Fruit fly (Drosophila melanogaster): ENCODE data around the gene fws.

Gene fws

DNA sequence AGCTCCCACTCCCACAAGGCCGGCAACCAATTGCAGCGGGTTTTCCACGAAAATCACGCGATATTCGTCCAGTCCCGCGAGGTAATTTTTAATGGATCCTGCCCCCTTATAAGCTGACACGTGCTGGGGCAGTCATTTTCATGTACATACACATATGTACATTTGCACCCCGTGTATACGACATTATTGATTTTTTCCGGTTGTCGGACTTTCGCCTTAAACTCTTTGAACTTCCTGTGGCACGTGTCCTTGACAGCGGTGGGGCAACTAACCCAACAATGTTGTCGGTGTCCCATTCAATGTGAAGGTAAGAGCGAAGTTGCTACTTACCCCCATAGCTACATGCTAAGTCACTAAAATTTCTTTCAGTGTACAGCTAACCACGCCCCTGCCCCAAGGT, 28.7 kb downstream of the fws start:
- TF ChIP-seq Mio (GFP tag; optimal IDR thresholded peaks at IDR 0.05) (no peak), N (GFP tag; optimal IDR thresholded peaks at IDR 0.05) (no peak), Rel (GFP tag; optimal IDR thresholded peaks at IDR 0.05) (no peak), Rel (tag; optimal IDR thresholded peaks at IDR 0.05) (no peak), foxo (GFP tag; optimal IDR thresholded peaks at IDR 0.05) (no peak), Myc (optimal IDR thresholded peaks at IDR 0.05) (no peak), CG9705 (GFP tag; optimal IDR thresholded peaks at IDR 0.05) (no peak), rgr (GFP tag; optimal IDR thresholded peaks at IDR 0.05) (no peak), Dif (GFP tag; optimal IDR thresholded peaks at IDR 0.05; ENCODE audit: partially characterized antibody) (no peak), dsf (GFP tag; optimal IDR thresholded peaks at IDR 0.05; ENCODE audit: borderline replicate concordance) (no peak), lola (GFP tag; optimal IDR thresholded peaks at IDR 0.05) (no peak), OdsH (GFP tag; optimal IDR thresholded peaks at IDR 0.05) (no peak)

DNA sequence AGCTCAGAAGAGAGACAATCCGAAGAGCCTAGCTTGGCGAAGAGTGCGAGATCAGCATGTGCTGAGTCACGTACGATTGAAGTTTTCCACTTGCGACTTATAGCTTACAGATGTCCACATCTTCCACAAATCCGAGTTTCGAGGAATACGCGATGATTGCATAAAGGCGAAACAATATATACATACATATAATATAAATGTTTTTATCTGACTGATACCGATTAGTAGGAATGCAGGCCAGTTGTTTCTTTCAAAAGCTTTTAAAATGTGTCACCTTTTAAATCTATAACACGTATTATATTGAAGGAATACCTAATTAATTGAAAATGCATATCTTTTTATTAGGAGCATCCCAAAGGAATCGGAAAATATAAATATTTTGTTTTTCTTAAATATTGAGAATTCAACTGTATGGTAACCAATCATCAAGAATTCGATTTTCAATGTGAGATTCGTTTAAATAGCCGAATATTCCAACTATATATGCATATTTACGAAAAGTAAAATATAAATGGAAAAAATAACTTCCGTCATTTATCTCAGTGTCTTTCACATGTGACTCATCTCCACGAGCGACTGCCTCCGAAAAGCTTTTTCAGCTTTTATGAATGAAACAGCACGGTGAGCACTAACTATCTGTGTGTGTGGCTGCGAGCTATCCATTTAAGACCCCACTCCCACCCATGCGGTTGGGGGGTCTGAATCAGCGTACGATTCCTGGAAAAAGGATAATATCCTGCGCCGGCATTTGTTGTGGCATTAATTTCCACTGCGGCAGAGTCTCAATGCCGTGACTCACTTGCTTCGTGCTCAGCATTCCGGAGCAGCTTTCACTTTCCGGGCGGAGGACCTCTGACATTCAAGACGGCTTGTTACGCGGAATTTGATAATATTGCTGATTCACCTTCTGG, 30.1 kb downstream of the fws start:
- no peak for TF ChIP-seq N (GFP tag; optimal IDR thresholded peaks at IDR 0.05)
- TF ChIP-seq brk (GFP tag; optimal IDR thresholded peaks at IDR 0.05) = peak; percentile 3
- TF ChIP-seq OdsH (GFP tag; optimal IDR thresholded peaks at IDR 0.05) = peak; percentile 78
- no peak for TF ChIP-seq Hr78 (GFP tag; optimal IDR thresholded peaks at IDR 0.05)
- peak; percentile 73 for TF ChIP-seq Hnf4 (GFP tag; optimal IDR thresholded peaks at IDR 0.05)
- TF ChIP-seq usp (GFP tag; optimal IDR thresholded peaks at IDR 0.05) = no peak
- peak; percentile 43 for TF ChIP-seq CG9705 (GFP tag; optimal IDR thresholded peaks at IDR 0.05)
- peak; percentile 65 for TF ChIP-seq psq (GFP tag; optimal IDR thresholded peaks at IDR 0.05)
- no peak for TF ChIP-seq Dfd (GFP tag; optimal IDR thresholded peaks at IDR 0.05)
- TF ChIP-seq fru (GFP tag; optimal IDR thresholded peaks at IDR 0.05) = peak; percentile 79
- TF ChIP-seq CG32264 (GFP tag; optimal IDR thresholded peaks at IDR 0.05) = peak; percentile 27
- TF ChIP-seq Hr83 (GFP tag; optimal IDR thresholded peaks at IDR 0.05; ENCODE audit: poor library complexity, severe bottlenecking) = no peak
- TF ChIP-seq Myc (optimal IDR thresholded peaks at IDR 0.05) = no peak
- TF ChIP-seq GATAd (GFP tag; optimal IDR thresholded peaks at IDR 0.05) = no peak
- peak; percentile 86 for TF ChIP-seq rgr (GFP tag; optimal IDR thresholded peaks at IDR 0.05)
- TF ChIP-seq h (GFP tag; optimal IDR thresholded peaks at IDR 0.05) = peak; percentile 82
- TF ChIP-seq lola (GFP tag; optimal IDR thresholded peaks at IDR 0.05) = no peak
- peak; percentile 72 for TF ChIP-seq HLH106 (tag; optimal IDR thresholded peaks at IDR 0.05)
- no peak for TF ChIP-seq Abd-B (GFP tag; optimal IDR thresholded peaks at IDR 0.05)
- peak; percentile 64 for TF ChIP-seq br (GFP tag; optimal IDR thresholded peaks at IDR 0.05)
- no peak for TF ChIP-seq Vsx2 (GFP tag; optimal IDR thresholded peaks at IDR 0.05; ENCODE audit: partially characterized antibody)
- no peak for TF ChIP-seq Rel (GFP tag; optimal IDR thresholded peaks at IDR 0.05)
- TF ChIP-seq Rel (tag; optimal IDR thresholded peaks at IDR 0.05) = no peak
- TF ChIP-seq dl (GFP tag; optimal IDR thresholded peaks at IDR 0.05; ENCODE audit: insufficient read depth in 1 of 2, partially characterized antibody in 2 of 2) = peak in 1 of 2 experiments; percentile 63
- TF ChIP-seq dsf (GFP tag; optimal IDR thresholded peaks at IDR 0.05; ENCODE audit: borderline replicate concordance) = no peak
- no peak for TF ChIP-seq CrebA (GFP tag; optimal IDR thresholded peaks at IDR 0.05; ENCODE audit: borderline replicate concordance)
- no peak for TF ChIP-seq Mio (GFP tag; optimal IDR thresholded peaks at IDR 0.05)
- peak; percentile 77 for TF ChIP-seq ey (GFP tag; optimal IDR thresholded peaks at IDR 0.05)
- peak in 1 of 2 experiments; percentile 83 for TF ChIP-seq foxo (GFP tag; optimal IDR thresholded peaks at IDR 0.05)
- peak; percentile 8 for TF ChIP-seq tai (GFP tag; optimal IDR thresholded peaks at IDR 0.05)
- TF ChIP-seq Jra (GFP tag; optimal IDR thresholded peaks at IDR 0.05) = peak; percentile 71
- TF ChIP-seq jim (GFP tag; optimal IDR thresholded peaks at IDR 0.05) = no peak
- TF ChIP-seq sage (GFP tag; optimal IDR thresholded peaks at IDR 0.05) = no peak
- TF ChIP-seq woc (GFP tag; optimal IDR thresholded peaks at IDR 0.05) = peak; percentile 47
- peak; percentile 32 for TF ChIP-seq Dif (GFP tag; optimal IDR thresholded peaks at IDR 0.05; ENCODE audit: partially characterized antibody)
- peak; percentile 75 for TF ChIP-seq Sp1 (GFP tag; optimal IDR thresholded peaks at IDR 0.05)
- peak; percentile 20 for TF ChIP-seq dmrt93B (GFP tag; optimal IDR thresholded peaks at IDR 0.05)
- TF ChIP-seq sv (GFP tag; optimal IDR thresholded peaks at IDR 0.05) = peak; percentile 7
- no peak for TF ChIP-seq pan (optimal IDR thresholded peaks at IDR 0.05)

All from whole organism, wandering third instar larva.